Worm (Caenorhabditis elegans) whole organism, mixed stage, embryonic: Measurements from ENCODE around the gene irld-39.

Experiments
- M03D4.4 ChIP-seq: sonication (generic microtip); optimal IDR thresholded peaks from 2 replicates; lab custom pipeline; 2017; ENCODE audit warnings: mild to moderate bottlenecking, missing genetic modification characterization, missing compliant biosample characterization
- bed-3 ChIP-seq: fragments of 200-800 bp; sonication (Bioruptor generic); optimal IDR thresholded peaks from 3 replicates; lab custom pipeline; 2018; ENCODE audit warnings: mild to moderate bottlenecking, missing genetic modification characterization, moderate library complexity, missing compliant biosample characterization
- blmp-1 ChIP-seq: fragments of 150-350 bp; optimal IDR thresholded peaks from 2 replicates; lab custom pipeline; 2014; ENCODE audit warnings: missing biosample characterization, missing genetic modification characterization
- ceh-43 ChIP-seq: fragments of 200-800 bp; sonication (Bioruptor generic); optimal IDR thresholded peaks from 2 replicates; lab custom pipeline; 2018; ENCODE audit warnings: mild to moderate bottlenecking, missing genetic modification characterization, moderate library complexity, missing compliant biosample characterization
- ceh-83 ChIP-seq: fragments of 200-800 bp; sonication (Bioruptor generic); optimal IDR thresholded peaks from 2 replicates; lab custom pipeline; 2018; ENCODE audit warnings: mild to moderate bottlenecking, missing genetic modification characterization, missing compliant biosample characterization
- ces-1 ChIP-seq: fragments of 150-350 bp; optimal IDR thresholded peaks from 2 replicates; lab custom pipeline; 2014; ENCODE audit warnings: missing biosample characterization, missing genetic modification reagents, missing genetic modification characterization
- cnd-1 ChIP-seq: fragments of 200-800 bp; sonication (Bioruptor generic); optimal IDR thresholded peaks from 2 replicates; lab custom pipeline; 2018; ENCODE audit warnings: mild to moderate bottlenecking, missing genetic modification characterization, missing compliant biosample characterization
- drap-1 ChIP-seq: fragments of 200-800 bp; sonication (Bioruptor generic); optimal IDR thresholded peaks from 3 replicates; lab custom pipeline; 2018; ENCODE audit warnings: mild to moderate bottlenecking, missing genetic modification characterization, missing compliant biosample characterization
- elt-1 ChIP-seq: sonication (generic microtip); optimal IDR thresholded peaks from 2 replicates; lab custom pipeline; 2017; ENCODE audit warnings: missing genetic modification characterization, mild to moderate bottlenecking, missing compliant biosample characterization, antibody characterized with exemption, moderate library complexity, borderline replicate concordance; ENCODE audit not compliant: insufficient read depth
- flh-1 ChIP-seq: fragments of 200-800 bp; sonication (Bioruptor generic); optimal IDR thresholded peaks from 2 replicates; lab custom pipeline; 2018; ENCODE audit warnings: mild to moderate bottlenecking, missing genetic modification characterization, moderate library complexity, missing compliant biosample characterization
- ham-2 ChIP-seq: fragments of 200-800 bp; sonication (Bioruptor generic); optimal IDR thresholded peaks from 2 replicates; lab custom pipeline; 2018; ENCODE audit warnings: mild to moderate bottlenecking, missing genetic modification characterization, missing compliant biosample characterization
- hlh-1 ChIP-seq: fragments of 150-350 bp; optimal IDR thresholded peaks from 2 replicates; lab custom pipeline; 2014; ENCODE audit warnings: missing biosample characterization, missing genetic modification reagents, missing genetic modification characterization
- lin-13 ChIP-seq: fragments of 150-350 bp; optimal IDR thresholded peaks from 2 replicates; lab custom pipeline; 2014; ENCODE audit warnings: missing biosample characterization, missing genetic modification characterization
- lin-32 ChIP-seq: fragments of 200-800 bp; sonication (Bioruptor generic); optimal IDR thresholded peaks from 2 replicates; lab custom pipeline; 2018; ENCODE audit warnings: mild to moderate bottlenecking, missing genetic modification characterization, missing compliant biosample characterization
- lsy-2 ChIP-seq: fragments of 150-350 bp; optimal IDR thresholded peaks from 2 replicates; lab custom pipeline; 2014; ENCODE audit warnings: missing biosample characterization, missing genetic modification characterization
- mab-5 ChIP-seq: fragments of 150-350 bp; optimal IDR thresholded peaks from 2 replicates; lab custom pipeline; 2014; ENCODE audit warnings: missing biosample characterization, missing genetic modification characterization
- mep-1 ChIP-seq: fragments of 150-350 bp; optimal IDR thresholded peaks from 2 replicates; lab custom pipeline; 2017; ENCODE audit warnings: missing biosample characterization, missing genetic modification reagents, missing genetic modification characterization, inconsistent platforms
- mls-2 ChIP-seq: sonication (generic microtip); optimal IDR thresholded peaks from 2 replicates; lab custom pipeline; 2016; ENCODE audit warnings: mild to moderate bottlenecking, missing genetic modification characterization, moderate library complexity, missing compliant biosample characterization
- nhr-2 ChIP-seq: fragments of 150-350 bp; optimal IDR thresholded peaks from 2 replicates; lab custom pipeline; 2014; ENCODE audit warnings: missing biosample characterization, missing genetic modification characterization
- nhr-237 ChIP-seq: fragments of 150-350 bp; optimal IDR thresholded peaks from 2 replicates; lab custom pipeline; 2014; ENCODE audit warnings: missing biosample characterization, missing genetic modification characterization
- nhr-28 ChIP-seq: fragments of 150-350 bp; optimal IDR thresholded peaks from 2 replicates; lab custom pipeline; 2014; ENCODE audit warnings: missing biosample characterization, missing genetic modification characterization
- nhr-76 ChIP-seq: sonication (generic microtip); optimal IDR thresholded peaks from 2 replicates; lab custom pipeline; 2017; ENCODE audit warnings: missing biosample characterization, missing genetic modification characterization
- pha-4 ChIP-seq: fragments of 150-350 bp; optimal IDR thresholded peaks from 2 replicates; lab custom pipeline; 2018; ENCODE audit warnings: missing biosample characterization, missing genetic modification reagents, missing genetic modification characterization
- sem-2 ChIP-seq: fragments of 200-800 bp; sonication (Bioruptor generic); optimal IDR thresholded peaks from 2 replicates; lab custom pipeline; 2018; ENCODE audit warnings: mild to moderate bottlenecking, missing genetic modification characterization, missing compliant biosample characterization
- sptf-1 ChIP-seq: sonication (generic microtip); optimal IDR thresholded peaks from 2 replicates; lab custom pipeline; 2017; ENCODE audit warnings: mild to moderate bottlenecking, missing genetic modification characterization, moderate library complexity, missing compliant biosample characterization
- tbx-8 ChIP-seq: fragments of 200-800 bp; sonication (Bioruptor generic); optimal IDR thresholded peaks from 2 replicates; lab custom pipeline; 2018; ENCODE audit warnings: mild to moderate bottlenecking, missing genetic modification characterization, moderate library complexity, missing compliant biosample characterization
- unc-120 ChIP-seq: sonication (generic microtip); optimal IDR thresholded peaks from 2 replicates; lab custom pipeline; 2017; ENCODE audit warnings: missing genetic modification characterization, missing compliant biosample characterization; ENCODE audit not compliant: poor library complexity, severe bottlenecking
- unc-39 ChIP-seq: fragments of 150-350 bp; optimal IDR thresholded peaks from 2 replicates; lab custom pipeline; 2014; ENCODE audit warnings: missing biosample characterization, missing genetic modification characterization
- unc-62 ChIP-seq: fragments of 150-350 bp; optimal IDR thresholded peaks from 2 replicates; lab custom pipeline; 2014; ENCODE audit warnings: missing biosample characterization, missing genetic modification reagents, missing genetic modification characterization
- ztf-11 ChIP-seq: fragments of 150-350 bp; optimal IDR thresholded peaks from 2 replicates; lab custom pipeline; 2014; ENCODE audit warnings: missing biosample characterization, missing genetic modification characterization

irld-39 gene

DNA sequence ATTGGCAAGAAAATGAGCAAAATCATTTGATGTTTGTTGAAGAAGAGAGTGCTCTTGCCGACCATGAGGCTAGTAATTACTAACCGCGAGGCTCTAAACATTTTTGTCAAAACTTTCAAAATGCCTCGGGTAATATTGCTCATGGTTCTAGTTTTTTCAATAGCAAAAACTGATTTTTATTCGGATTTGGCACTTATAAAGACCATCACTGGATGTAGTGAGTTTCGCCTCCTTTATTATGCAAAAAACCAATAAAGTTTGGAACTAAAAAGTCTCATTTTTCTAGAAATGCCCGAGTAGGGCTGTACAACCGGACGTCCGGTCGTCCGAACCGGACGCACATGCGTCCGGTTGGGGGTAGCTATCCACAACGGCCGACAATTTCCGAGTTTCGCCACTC, at the start of gene irld-39, which contains the start of gene hpa-1:
irld-39 (plus strand) TSS at position 121 of the 400 bp plus-strand sequence.
hpa-1 (minus strand) TSS at position 101 of the 400 bp plus-strand sequence.
- TF ChIP-seq lin-13 (tag; lab: Kevin White, UChicago) (no peak), nhr-2 (tag; lab: Kevin White, UChicago) (no peak), lsy-2 (no peak), unc-120 (tag; lab: Kevin White, UChicago) (no peak), mab-5 (no peak), ztf-11 (tag; lab: Kevin White, UChicago) (no peak), ham-2 (GFP tag; lab: Kevin White, UChicago) (no peak), flh-1 (GFP tag; lab: Kevin White, UChicago) (no peak), elt-1 (tag; lab: Kevin White, UChicago) (no peak), ceh-83 (GFP tag; lab: Kevin White, UChicago) (no peak), cnd-1 (no peak)

ce11 chrIV:16184521-16184920, 48.4 kb upstream of the irld-39 start, which contains the start of gene Y105C5B.1413:
Y105C5B.1413 (minus strand) TSS chrIV:16184621.
- TF ChIP-seq mep-1 (tag; lab: Kevin White, UChicago) (no peak), nhr-76 (tag; lab: Kevin White, UChicago) (no peak), sem-2 (no peak), cnd-1 (no peak), ces-1 (GFP tag; lab: Kevin White, UChicago) (no peak), ceh-83 (GFP tag; lab: Kevin White, UChicago) (no peak), tbx-8 (no peak), lsy-2 (no peak), hlh-1 (tag; lab: Kevin White, UChicago) (no peak), M03D4.4 (tag; lab: Kevin White, UChicago) (no peak), pha-4 (tag; lab: Kevin White, UChicago) (no peak), nhr-28 (no peak)
- TF ChIP-seq, all 35 proteins: peak for 0

- TF ChIP-seq M03D4.4 (tag; lab: Kevin White, UChicago), result no peak
- no peak for TF ChIP-seq mep-1 (tag; lab: Kevin White, UChicago)
- TF ChIP-seq nhr-2 (tag; lab: Kevin White, UChicago), result no peak
- no peak for TF ChIP-seq drap-1
- no peak for TF ChIP-seq ceh-43 (GFP tag; lab: Kevin White, UChicago)
- TF ChIP-seq blmp-1 (tag; lab: Kevin White, UChicago), result no peak
- TF ChIP-seq ceh-83 (GFP tag; lab: Kevin White, UChicago), result no peak
- no peak for TF ChIP-seq bed-3
- no peak for TF ChIP-seq unc-120 (tag; lab: Kevin White, UChicago)
- no peak for TF ChIP-seq pha-4 (tag; lab: Kevin White, UChicago)
- TF ChIP-seq, all 35 proteins: peak for 0
These were observed 46.9 kb upstream of the irld-39 start for ce11 chrIV:16186008-16186407.

ce11 chrIV:16191597-16191996, 41.4 kb upstream of the irld-39 start:
- TF ChIP-seq ceh-83 (GFP tag; lab: Kevin White, UChicago) (no peak), mep-1 (tag; lab: Kevin White, UChicago) (no peak), nhr-76 (tag; lab: Kevin White, UChicago) (no peak), elt-1 (tag; lab: Kevin White, UChicago) (no peak), lsy-2 (no peak)
- TF ChIP-seq, all 35 proteins: peak for 0

DNA sequence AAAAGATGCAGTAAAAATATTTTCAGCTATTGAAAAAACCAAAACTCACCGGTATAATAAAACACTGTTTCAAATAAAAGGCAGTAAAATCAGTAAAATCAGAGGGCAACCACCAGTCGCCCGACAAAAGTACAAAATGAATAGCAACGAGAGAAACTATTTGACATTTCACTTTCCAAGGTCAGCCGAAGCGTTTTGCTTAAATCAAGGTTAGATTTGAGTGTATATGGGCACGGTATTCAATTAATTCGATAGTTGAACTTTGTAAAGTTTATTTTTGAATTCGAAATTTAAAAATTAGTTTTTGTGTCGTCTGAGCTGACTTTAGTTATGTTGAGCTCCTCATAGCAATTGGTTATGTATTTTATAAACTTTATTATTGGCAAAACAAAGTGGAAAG, 40.2 kb upstream of the irld-39 start:
- TF ChIP-seq sptf-1 (tag; lab: Kevin White, UChicago) (no peak), lin-32 (GFP tag; lab: Kevin White, UChicago) (no peak), nhr-2 (tag; lab: Kevin White, UChicago) (no peak), unc-120 (tag; lab: Kevin White, UChicago) (no peak), nhr-76 (tag; lab: Kevin White, UChicago) (no peak)

ce11 chrIV:16196717-16197116, 36.2 kb upstream of the irld-39 start, which contains the start of gene Y7A9A.1:
Y7A9A.1 (plus strand) TSS chrIV:16197017.
- TF ChIP-seq bed-3, result no peak
- TF ChIP-seq sptf-1 (tag; lab: Kevin White, UChicago), result no peak
- TF ChIP-seq sem-2, result no peak
- no peak for TF ChIP-seq ztf-11 (tag; lab: Kevin White, UChicago)
- no peak for TF ChIP-seq unc-39 (tag; lab: Kevin White, UChicago)
- TF ChIP-seq lin-32 (GFP tag; lab: Kevin White, UChicago), result no peak
- TF ChIP-seq nhr-237 (tag; lab: Kevin White, UChicago), result no peak
- no peak for TF ChIP-seq cnd-1
- TF ChIP-seq mls-2, result no peak
- TF ChIP-seq lsy-2, result no peak
- no peak for TF ChIP-seq unc-62 (GFP tag; lab: Kevin White, UChicago)
- TF ChIP-seq ces-1 (GFP tag; lab: Kevin White, UChicago), result no peak
- TF ChIP-seq mep-1 (tag; lab: Kevin White, UChicago), result no peak
- TF ChIP-seq drap-1, result no peak
